Worm (Caenorhabditis elegans) whole organism, young adult: ENCODE data around the gene R07B7.9.

Experiments
- C06A6.2 ChIP-seq: fragments of 200-800 bp; sonication (Bioruptor generic); conservative IDR thresholded peaks from 2 replicates; pipeline ENCODE4 v1.3.6; 2022; ENCODE audit warnings: missing genetic modification characterization, missing compliant biosample characterization
- ceh-100 ChIP-seq: fragments of 200-800 bp; sonication (Bioruptor generic); IDR thresholded peaks from 2 replicates; pipeline ENCODE4 v1.3.6; 2022; ENCODE audit warnings: missing genetic modification reagents, missing genetic modification characterization, missing compliant biosample characterization

DNA sequence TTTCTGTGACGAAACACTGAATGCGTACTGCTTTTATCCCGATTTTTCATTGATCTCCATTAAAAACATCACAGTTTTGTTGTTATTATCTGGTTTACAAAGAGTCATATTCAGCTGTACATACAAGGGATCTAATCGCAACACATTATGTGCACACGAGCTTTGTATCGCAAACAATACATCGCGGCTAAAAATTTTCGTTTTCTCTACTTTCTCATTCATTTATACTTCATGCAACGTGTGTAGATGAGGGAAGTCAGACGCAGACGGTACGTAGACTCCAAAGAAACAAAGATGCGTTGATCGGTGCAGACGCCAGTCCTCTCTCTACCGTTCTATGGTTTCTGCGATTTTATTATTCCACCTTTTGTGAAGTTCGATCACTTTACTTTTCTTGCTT lies 26.7 kb upstream of the R07B7.9 start, which contains the start of gene nhr-136:
- TF ChIP-seq ceh-100 (GFP tag; lab: Robert Waterston, UW) (no peak), C06A6.2 (GFP tag; lab: Robert Waterston, UW) (no peak)
